Fruit fly (Drosophila melanogaster) S2 (cell line): Measurements from ENCODE around the gene Rox8.

Experiments
- CG8478 ChIP-seq: fragments of >200 bp; optimal IDR thresholded peaks from 2 replicates; lab custom pipeline; 2018
- CTCF ChIP-seq, 2 experiments: fragments of >200 bp; optimal IDR thresholded peaks; 2 replicates each; lab custom pipeline; 2018

DNA sequence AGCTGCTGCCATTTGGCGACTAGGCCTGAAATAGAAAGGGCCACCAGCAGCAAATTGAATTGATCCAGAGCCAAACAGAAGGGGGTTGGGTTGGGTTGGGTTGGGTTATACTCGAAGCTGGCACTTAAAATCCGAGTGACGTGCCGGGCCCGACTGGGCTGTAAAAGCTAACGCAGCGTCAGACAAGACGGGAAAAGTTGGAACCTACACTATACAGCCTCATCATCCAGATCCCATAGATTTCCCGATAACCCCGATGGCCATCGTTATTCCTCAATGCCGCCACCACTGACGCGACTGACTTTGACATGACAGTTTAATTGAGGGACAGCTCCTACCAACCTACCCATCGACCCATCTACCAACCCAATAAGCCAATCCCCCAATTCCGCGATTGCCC, 21.9 kb upstream of the Rox8 start:
- TF ChIP-seq CG8478 (lab: Kevin White, UChicago): no peak
- TF ChIP-seq CTCF (optimal IDR thresholded peaks at IDR 0.05; lab: Kevin White, UChicago): no peak
